Worm (Caenorhabditis elegans) whole organism, L2 larva: ENCODE measurements around the gene nduv-2.

Experiments
- R02D3.7 ChIP-seq: fragments of 150-350 bp; optimal IDR thresholded peaks from 2 replicates; lab custom pipeline; 2014; ENCODE audit warnings: missing biosample characterization, missing genetic modification characterization
- Y55F3AM.14 ChIP-seq: fragments of 200-800 bp; sonication (Bioruptor generic); optimal IDR thresholded peaks from 2 replicates; lab custom pipeline; 2018; ENCODE audit warnings: mild to moderate bottlenecking, missing genetic modification characterization, missing compliant biosample characterization
- ZK546.5 ChIP-seq: sonication (generic microtip); optimal IDR thresholded peaks from 2 replicates; lab custom pipeline; 2017; ENCODE audit warnings: missing biosample characterization, missing genetic modification characterization
- alr-1 ChIP-seq: fragments of 150-350 bp; optimal IDR thresholded peaks from 2 replicates; lab custom pipeline; 2014; ENCODE audit warnings: missing biosample characterization, missing genetic modification characterization
- aly-2 ChIP-seq: fragments of 150-350 bp; optimal IDR thresholded peaks from 2 replicates; lab custom pipeline; 2014; ENCODE audit warnings: missing biosample characterization, missing genetic modification characterization
- blmp-1 ChIP-seq: sonication (generic microtip); optimal IDR thresholded peaks from 2 replicates; lab custom pipeline; 2017; ENCODE audit warnings: missing genetic modification characterization, mild to moderate bottlenecking, missing compliant biosample characterization, antibody characterized with exemption, moderate library complexity; ENCODE audit not compliant: insufficient read depth
- ceh-16 ChIP-seq: fragments of 150-350 bp; optimal IDR thresholded peaks from 2 replicates; lab custom pipeline; 2014; ENCODE audit warnings: missing biosample characterization, missing genetic modification characterization
- ceh-82 ChIP-seq: fragments of 150-350 bp; optimal IDR thresholded peaks from 2 replicates; lab custom pipeline; 2014; ENCODE audit warnings: missing biosample characterization, missing genetic modification characterization
- crh-2 ChIP-seq: sonication (generic microtip); optimal IDR thresholded peaks from 2 replicates; lab custom pipeline; 2017; ENCODE audit warnings: missing biosample characterization, missing genetic modification characterization
- egl-27 ChIP-seq: sonication (generic microtip); optimal IDR thresholded peaks from 3 replicates; lab custom pipeline; 2017; ENCODE audit warnings: missing biosample characterization, missing genetic modification reagents, missing genetic modification characterization
- elt-1 ChIP-seq: fragments of 150-350 bp; optimal IDR thresholded peaks from 2 replicates; lab custom pipeline; 2014; ENCODE audit warnings: missing biosample characterization, missing genetic modification characterization
- elt-3 ChIP-seq: sonication (generic microtip); optimal IDR thresholded peaks from 2 replicates; lab custom pipeline; 2017; ENCODE audit warnings: missing biosample characterization, missing genetic modification characterization
- lin-11 ChIP-seq: fragments of 150-350 bp; sonication (generic microtip); optimal IDR thresholded peaks from 2 replicates; lab custom pipeline; 2014; ENCODE audit warnings: missing biosample characterization, missing genetic modification characterization, inconsistent platforms, mixed read lengths
- lin-39 ChIP-seq: fragments of 150-350 bp; optimal IDR thresholded peaks from 2 replicates; lab custom pipeline; 2014; ENCODE audit warnings: missing biosample characterization, missing genetic modification reagents, missing genetic modification characterization
- lsy-2 ChIP-seq, 2 experiments: fragments of 150-350 bp in 1 of 2; sonication (generic microtip) in 1 of 2; optimal IDR thresholded peaks; 2 replicates each; lab custom pipeline; 2014 to 2017; ENCODE audit warnings: missing biosample characterization in 2 of 2, missing genetic modification characterization in 2 of 2
- mab-5 ChIP-seq: fragments of 150-350 bp; optimal IDR thresholded peaks from 2 replicates; lab custom pipeline; 2014; ENCODE audit warnings: missing biosample characterization, missing genetic modification characterization
- mbf-1 ChIP-seq: sonication (generic microtip); optimal IDR thresholded peaks from 2 replicates; lab custom pipeline; 2017; ENCODE audit warnings: missing biosample characterization, missing genetic modification characterization
- nhr-10 ChIP-seq: sonication (generic microtip); optimal IDR thresholded peaks from 2 replicates; lab custom pipeline; 2017; ENCODE audit warnings: missing biosample characterization, missing genetic modification characterization
- nhr-11 ChIP-seq: fragments of 150-350 bp; optimal IDR thresholded peaks from 2 replicates; lab custom pipeline; 2014; ENCODE audit warnings: missing biosample characterization, missing genetic modification characterization
- nhr-12 ChIP-seq: fragments of 150-350 bp; optimal IDR thresholded peaks from 2 replicates; lab custom pipeline; 2014; ENCODE audit warnings: missing biosample characterization, missing genetic modification characterization
- nhr-129 ChIP-seq: fragments of 150-350 bp; optimal IDR thresholded peaks from 2 replicates; lab custom pipeline; 2014; ENCODE audit warnings: missing biosample characterization, missing genetic modification characterization
- nhr-21 ChIP-seq: fragments of 150-350 bp; optimal IDR thresholded peaks from 2 replicates; lab custom pipeline; 2014; ENCODE audit warnings: missing biosample characterization, missing genetic modification characterization
- nhr-23 ChIP-seq: fragments of 150-350 bp; optimal IDR thresholded peaks from 2 replicates; lab custom pipeline; 2014; ENCODE audit warnings: missing biosample characterization, missing genetic modification reagents, missing genetic modification characterization
- nhr-237 ChIP-seq: fragments of 150-350 bp; optimal IDR thresholded peaks from 2 replicates; lab custom pipeline; 2014; ENCODE audit warnings: missing biosample characterization, missing genetic modification characterization
- nhr-25 ChIP-seq: fragments of 150-350 bp; sonication (generic microtip); optimal IDR thresholded peaks from 3 replicates; lab custom pipeline; 2014; ENCODE audit warnings: missing biosample characterization, missing genetic modification characterization
- nhr-77 ChIP-seq: fragments of 150-350 bp; optimal IDR thresholded peaks from 2 replicates; lab custom pipeline; 2014; ENCODE audit warnings: missing biosample characterization, missing genetic modification characterization
- peb-1 ChIP-seq: fragments of 150-350 bp; optimal IDR thresholded peaks from 2 replicates; lab custom pipeline; 2014; ENCODE audit warnings: missing biosample characterization, missing genetic modification characterization
- sem-4 ChIP-seq: fragments of 150-350 bp; optimal IDR thresholded peaks from 2 replicates; lab custom pipeline; 2014; ENCODE audit warnings: missing biosample characterization, missing genetic modification reagents, missing genetic modification characterization
- sma-3 ChIP-seq: sonication (generic microtip); optimal IDR thresholded peaks from 2 replicates; lab custom pipeline; 2016; ENCODE audit warnings: missing genetic modification reagents, missing genetic modification characterization, missing compliant biosample characterization
- sma-9 ChIP-seq, 2 experiments: fragments of 150-350 bp in 1 of 2; sonication (generic microtip) in 1 of 2; optimal IDR thresholded peaks; 2 replicates each; lab custom pipeline; 2014 to 2016; ENCODE audit warnings: missing genetic modification characterization in 2 of 2, mild to moderate bottlenecking in 1 of 2, missing biosample characterization in 1 of 2, missing compliant biosample characterization in 1 of 2, missing genetic modification reagents in 1 of 2, moderate library complexity in 1 of 2
- unc-55 ChIP-seq: fragments of 150-350 bp; sonication (generic microtip); optimal IDR thresholded peaks from 3 replicates; lab custom pipeline; 2014; ENCODE audit warnings: missing biosample characterization, missing genetic modification reagents, missing genetic modification characterization
- unc-62 ChIP-seq: fragments of 150-350 bp; optimal IDR thresholded peaks from 2 replicates; lab custom pipeline; 2014; ENCODE audit warnings: missing biosample characterization, missing genetic modification reagents, missing genetic modification characterization
- ztf-1 ChIP-seq: fragments of 200-800 bp; sonication (Bioruptor generic); conservative IDR thresholded peaks from 2 replicates; pipeline ENCODE4 v1.3.6; 2022; ENCODE audit warnings: missing genetic modification characterization, missing compliant biosample characterization
- ztf-11 ChIP-seq: sonication (generic microtip); optimal IDR thresholded peaks from 2 replicates; lab custom pipeline; 2017; ENCODE audit warnings: missing biosample characterization, missing genetic modification characterization

nduv-2 gene

ce11 chrV:13606651-13607242 is 18.6 kb downstream of the nduv-2 start, which contains the start of gene fmo-4:
fmo-4 (minus strand) TSS chrV:13606701.
- TF ChIP-seq peb-1 (tag; lab: Kevin White, UChicago) (no peak), R02D3.7 (tag; lab: Kevin White, UChicago) (no peak), nhr-25 (tag; lab: Kevin White, UChicago) (peak; percentile 9), nhr-12 (no peak), nhr-21 (tag; lab: Kevin White, UChicago) (peak; percentile 71), Y55F3AM.14 (GFP tag; lab: Kevin White, UChicago) (peak; percentile 33)

- TF ChIP-seq nhr-77 (tag; lab: Kevin White, UChicago) (no peak), elt-1 (tag; lab: Kevin White, UChicago) (no peak), lin-11 (tag; lab: Kevin White, UChicago) (no peak), nhr-11 (tag; lab: Kevin White, UChicago) (no peak), ZK546.5 (tag; lab: Kevin White, UChicago) (no peak), nhr-12 (no peak)
These were observed 24.5 kb downstream of the nduv-2 start, which contains the start of gene rdy-2 for ce11 chrV:13600882-13601281. rdy-2 (minus strand) TSS chrV:13600982.

ce11 chrV:13598370-13598769 is 27.0 kb downstream of the nduv-2 start:
- no peak for TF ChIP-seq lin-39 (tag; lab: Kevin White, UChicago)
- TF ChIP-seq ztf-11 (tag; lab: Kevin White, UChicago) = no peak
- TF ChIP-seq nhr-129 (tag; lab: Kevin White, UChicago) = no peak
- no peak for TF ChIP-seq sma-3
- no peak for TF ChIP-seq elt-1 (tag; lab: Kevin White, UChicago)
- no peak for TF ChIP-seq ceh-16
- TF ChIP-seq blmp-1 = no peak
- no peak for TF ChIP-seq sem-4 (tag; lab: Kevin White, UChicago)
- no peak for TF ChIP-seq nhr-23 (tag; lab: Kevin White, UChicago)
- no peak for TF ChIP-seq unc-62 (GFP tag; lab: Kevin White, UChicago)
- TF ChIP-seq R02D3.7 (tag; lab: Kevin White, UChicago) = no peak
- TF ChIP-seq aly-2 = no peak
- TF ChIP-seq lsy-2 (tag; optimal IDR thresholded peaks at IDR 0.05; lab: Kevin White, UChicago) = no peak
- no peak for TF ChIP-seq nhr-77 (tag; lab: Kevin White, UChicago)
- TF ChIP-seq nhr-10 (tag; lab: Kevin White, UChicago) = no peak
- no peak for TF ChIP-seq egl-27 (tag; lab: Kevin White, UChicago)

- no peak for TF ChIP-seq mbf-1
- TF ChIP-seq sma-9 (GFP tag; optimal IDR thresholded peaks at IDR 0.05; lab: Kevin White, UChicago) = no peak
- TF ChIP-seq sma-9 (tag; optimal IDR thresholded peaks at IDR 0.05; lab: Kevin White, UChicago) = no peak
- TF ChIP-seq ceh-82 = no peak
- no peak for TF ChIP-seq sma-3
- TF ChIP-seq elt-1 (tag; lab: Kevin White, UChicago) = no peak
- TF ChIP-seq nhr-11 (tag; lab: Kevin White, UChicago) = no peak
- no peak for TF ChIP-seq lsy-2 (tag; optimal IDR thresholded peaks at IDR 0.05; lab: Kevin White, UChicago)
- no peak for TF ChIP-seq mab-5
- TF ChIP-seq elt-3 (tag; lab: Kevin White, UChicago) = no peak
- no peak for TF ChIP-seq nhr-237 (tag; lab: Kevin White, UChicago)
- TF ChIP-seq sem-4 (tag; lab: Kevin White, UChicago) = no peak
- TF ChIP-seq ztf-1 (GFP tag; lab: Robert Waterston, UW) = no peak
- TF ChIP-seq unc-62 (GFP tag; lab: Kevin White, UChicago) = no peak
- no peak for TF ChIP-seq unc-55
- no peak for TF ChIP-seq peb-1 (tag; lab: Kevin White, UChicago)
- TF ChIP-seq Y55F3AM.14 (GFP tag; lab: Kevin White, UChicago) = no peak
- TF ChIP-seq alr-1 (tag; lab: Kevin White, UChicago) = no peak
- no peak for TF ChIP-seq crh-2 (tag; lab: Kevin White, UChicago)
These were observed 32.3 kb downstream of the nduv-2 start, which contains the start of gene F53F4.4 for ce11 chrV:13593083-13593482. F53F4.4 (plus strand) TSS chrV:13593383.
